Fruit fly (Drosophila melanogaster): ENCODE measurements around the gene CG6885.

The CG6885 gene

DNA sequence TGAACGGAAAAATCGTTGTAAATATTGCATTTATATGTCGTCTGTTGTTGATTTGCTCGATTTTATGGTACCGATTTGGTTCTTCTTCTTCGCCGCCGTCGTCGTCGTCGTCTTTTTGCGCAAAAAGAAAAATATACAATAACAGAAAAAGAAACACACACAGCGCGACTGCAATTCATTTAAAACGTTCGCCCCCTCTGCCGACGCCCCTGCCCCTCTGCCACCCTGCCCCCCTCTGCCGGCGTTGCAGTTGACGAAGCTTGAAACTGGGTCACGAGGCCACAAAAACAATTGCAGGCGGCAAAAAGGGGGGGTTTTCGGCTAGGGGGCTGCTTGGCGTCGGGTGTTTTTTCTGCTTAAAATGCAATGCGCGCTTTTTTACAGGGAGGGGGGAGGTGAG, 39.3 kb downstream of the CG6885 start (continued):
- TF ChIP-seq pb (GFP tag; optimal IDR thresholded peaks at IDR 0.05) (no peak), prd (optimal IDR thresholded peaks at IDR 0.05) (no peak), prd (GFP tag; IDR thresholded peaks at IDR 0.05) (no peak), Dll (GFP tag; IDR thresholded peaks at IDR 0.05; ENCODE audit: partially characterized antibody) (no peak), Bdp1 (GFP tag; optimal IDR thresholded peaks at IDR 0.05) (no peak), CG16815 (GFP tag; optimal IDR thresholded peaks at IDR 0.05) (no peak), mld (GFP tag; IDR thresholded peaks at IDR 0.05; ENCODE audit: partially characterized antibody) (no peak), CG14050 (GFP tag; IDR thresholded peaks at IDR 0.05) (no peak), CG7745 (tag; optimal IDR thresholded peaks at IDR 0.05) (no peak), Med (GFP tag) (no peak), CG8944 (GFP tag; optimal IDR thresholded peaks at IDR 0.05) (no peak), bowl (GFP tag; IDR thresholded peaks at IDR 0.05) (no peak), Hr78 (GFP tag; optimal IDR thresholded peaks at IDR 0.05) (peak in 1 of 2 experiments; percentile 10), CG8290 (GFP tag; optimal IDR thresholded peaks at IDR 0.05) (no peak), CG8290 (tag; optimal IDR thresholded peaks at IDR 0.05) (peak in 1 of 2 experiments; percentile 17), CG10274 (GFP tag; optimal IDR thresholded peaks at IDR 0.05) (no peak), Elba2 (GFP tag; optimal IDR thresholded peaks at IDR 0.05) (no peak), CG30403 (GFP tag; optimal IDR thresholded peaks at IDR 0.05) (no peak), Meics (GFP tag; optimal IDR thresholded peaks at IDR 0.05) (no peak), Hr3 (GFP tag; optimal IDR thresholded peaks at IDR 0.05) (peak; percentile 79), CG12071 (GFP tag; optimal IDR thresholded peaks at IDR 0.05) (no peak), CG6272 (GFP tag; IDR thresholded peaks at IDR 0.05) (no peak), Mad (GFP tag; optimal IDR thresholded peaks at IDR 0.05) (no peak), cato (GFP tag; optimal IDR thresholded peaks at IDR 0.05; ENCODE audit: borderline replicate concordance) (no peak), CG7839 (tag; optimal IDR thresholded peaks at IDR 0.05) (no peak), Ravus (GFP tag; IDR thresholded peaks at IDR 0.05) (no peak), Mes4 (GFP tag; optimal IDR thresholded peaks at IDR 0.05) (no peak), Lhr (GFP tag; optimal IDR thresholded peaks at IDR 0.05) (no peak), Ssrp (tag; optimal IDR thresholded peaks at IDR 0.05) (no peak), scrt (GFP tag; optimal IDR thresholded peaks at IDR 0.05) (no peak), mam (GFP tag; optimal IDR thresholded peaks at IDR 0.05) (no peak), Ada2b (GFP tag; IDR thresholded peaks at IDR 0.05) (no peak), CG2202 (tag; optimal IDR thresholded peaks at IDR 0.05) (no peak), CG16813 (GFP tag; IDR thresholded peaks at IDR 0.05; ENCODE audit: partially characterized antibody) (no peak), CG33557 (GFP tag; optimal IDR thresholded peaks at IDR 0.05) (no peak), dmrt11E (tag; optimal IDR thresholded peaks at IDR 0.05) (no peak), B-H1 (GFP tag; IDR thresholded peaks at IDR 0.05) (no peak), CG18476 (GFP tag; optimal IDR thresholded peaks at IDR 0.05) (no peak), inv (GFP tag; IDR thresholded peaks at IDR 0.05; ENCODE audit: partially characterized antibody) (no peak), nerfin-1 (tag; optimal IDR thresholded peaks at IDR 0.05) (no peak), CG7963 (GFP tag; IDR thresholded peaks at IDR 0.05; ENCODE audit: partially characterized antibody) (no peak), ash1 (GFP tag; optimal IDR thresholded peaks at IDR 0.05) (no peak), nom (GFP tag; optimal IDR thresholded peaks at IDR 0.05) (peak; percentile 62), lab (GFP tag; optimal IDR thresholded peaks at IDR 0.05) (no peak), Drgx (GFP tag; IDR thresholded peaks at IDR 0.05) (peak; percentile 82), sob (GFP tag; IDR thresholded peaks at IDR 0.05) (no peak), grn (GFP tag; optimal IDR thresholded peaks at IDR 0.05) (no peak), Opbp (GFP tag; IDR thresholded peaks at IDR 0.05; ENCODE audit: partially characterized antibody) (no peak), fru (optimal IDR thresholded peaks at IDR 0.05) (no peak), Scr (GFP tag; IDR thresholded peaks at IDR 0.05; ENCODE audit: partially characterized antibody) (no peak), bbx (GFP tag; IDR thresholded peaks at IDR 0.05; ENCODE audit: partially characterized antibody) (no peak)

All from whole organism, embryonic.